Worm (Caenorhabditis elegans) whole organism, L2 larva: Measurements from ENCODE around the gene Y75B12B.13.

Source experiments
- ama-1 ChIP-seq: fragments of 150-350 bp; optimal IDR thresholded peaks from 2 replicates; lab custom pipeline; 2018; ENCODE audit warnings: inconsistent platforms
- blmp-1 ChIP-seq: sonication (generic microtip); optimal IDR thresholded peaks from 2 replicates; lab custom pipeline; 2017; ENCODE audit warnings: missing genetic modification characterization, mild to moderate bottlenecking, missing compliant biosample characterization, antibody characterized with exemption, moderate library complexity; ENCODE audit not compliant: insufficient read depth
- fos-1 ChIP-seq: fragments of 150-350 bp; optimal IDR thresholded peaks from 2 replicates; lab custom pipeline; 2014; ENCODE audit warnings: missing biosample characterization, missing genetic modification characterization
- nhr-12 ChIP-seq: fragments of 150-350 bp; optimal IDR thresholded peaks from 2 replicates; lab custom pipeline; 2014; ENCODE audit warnings: missing biosample characterization, missing genetic modification characterization
- zag-1 ChIP-seq: fragments of 150-350 bp; optimal IDR thresholded peaks from 2 replicates; lab custom pipeline; 2014; ENCODE audit warnings: missing biosample characterization, missing genetic modification characterization
- ztf-1 ChIP-seq: fragments of 200-800 bp; sonication (Bioruptor generic); conservative IDR thresholded peaks from 2 replicates; pipeline ENCODE4 v1.3.6; 2022; ENCODE audit warnings: missing genetic modification characterization, missing compliant biosample characterization

DNA sequence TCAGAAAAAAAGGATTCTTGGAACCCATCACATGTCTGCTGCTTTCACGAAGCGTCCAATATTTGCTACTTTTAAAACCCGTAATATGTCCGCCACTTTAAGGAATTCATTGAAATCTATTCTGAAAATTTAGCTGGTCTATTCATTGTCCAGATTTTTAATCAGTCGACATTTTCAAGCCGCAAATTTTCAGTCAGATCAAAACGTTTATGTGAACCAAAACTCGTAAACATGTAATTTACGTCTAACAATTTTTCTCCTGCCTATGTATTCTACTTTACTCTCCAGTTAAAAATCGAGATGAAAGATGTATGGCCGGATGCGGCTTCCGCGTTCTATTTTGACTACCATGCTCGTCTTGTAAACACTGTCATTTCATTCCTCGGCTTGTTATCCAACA lies 4.1 kb upstream of the Y75B12B.13 start, which contains the start of gene srw-1:
- TF ChIP-seq zag-1 (no peak), ama-1 (no peak), fos-1 (tag; lab: Kevin White, UChicago) (no peak), nhr-12 (tag; lab: Kevin White, UChicago) (no peak), blmp-1 (tag; lab: Kevin White, UChicago) (no peak), ztf-1 (GFP tag; lab: Robert Waterston, UW) (no peak)
